Fruit fly (Drosophila melanogaster): ENCODE results near the gene Jon66Cii.

The Jon66Cii gene

DNA sequence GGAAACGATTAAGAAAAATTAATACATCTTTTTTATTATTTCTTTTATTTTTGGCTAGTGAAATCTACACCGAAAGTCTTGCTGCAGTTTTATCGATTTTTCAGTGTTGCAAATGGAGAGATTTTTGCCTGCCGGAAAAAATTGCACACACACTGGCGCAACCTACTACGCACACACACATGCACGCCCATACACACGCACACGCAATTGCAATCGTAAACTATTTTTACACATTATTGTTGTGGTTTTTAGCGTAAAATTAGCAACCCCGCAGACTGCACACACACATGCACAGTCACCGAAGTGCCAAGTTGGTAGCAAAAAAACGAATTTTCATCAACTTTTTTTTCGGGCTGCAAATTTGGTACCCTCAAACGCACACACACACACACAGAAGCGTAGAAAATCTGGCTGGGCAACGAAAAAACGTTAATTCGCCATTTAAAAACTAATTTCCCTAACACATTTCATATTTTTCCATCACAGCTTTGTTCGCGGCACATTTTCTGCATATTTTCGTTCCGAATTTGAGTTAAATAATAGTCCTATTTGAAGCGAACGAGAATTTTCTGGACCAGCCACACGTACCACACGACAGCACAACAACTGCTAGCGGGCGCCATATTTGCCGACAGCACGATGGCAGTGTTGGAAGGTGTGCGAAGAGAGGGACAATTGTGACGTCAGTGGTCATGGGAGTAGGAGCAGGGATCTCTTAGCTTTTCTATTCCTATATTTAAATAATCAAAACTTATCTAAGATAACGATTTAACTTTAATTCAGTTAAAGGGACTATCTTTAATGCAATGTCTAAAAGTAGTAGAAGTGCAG, 48.5 kb upstream of the Jon66Cii start, which contains the start of gene Unr (continued):
- peak; percentile 54 for TF ChIP-seq CG1621 (tag; optimal IDR thresholded peaks at IDR 0.05)
- TF ChIP-seq CG8119 (GFP tag; IDR thresholded peaks at IDR 0.05) = peak; percentile 52; the same call in 1 of the 3 replicates
- peak; percentile 60 for TF ChIP-seq dsx (GFP tag; optimal IDR thresholded peaks at IDR 0.05; ENCODE audit: poor library complexity, severe bottlenecking)
- peak; percentile 92 for TF ChIP-seq svp (GFP tag)
- TF ChIP-seq Eip78C (GFP tag) = peak; percentile 92
- TF ChIP-seq Lpt (GFP tag; optimal IDR thresholded peaks at IDR 0.05) = peak; percentile 35
- TF ChIP-seq CG11902 (GFP tag; optimal IDR thresholded peaks at IDR 0.05) = peak; percentile 51
- TF ChIP-seq Hr4 (GFP tag; optimal IDR thresholded peaks at IDR 0.05) = peak; percentile 80
- TF ChIP-seq Hr38 (GFP tag; optimal IDR thresholded peaks at IDR 0.05) = no peak
- peak; percentile 2 for TF ChIP-seq CG6808 (GFP tag; optimal IDR thresholded peaks at IDR 0.05)
- TF ChIP-seq cyc (GFP tag; optimal IDR thresholded peaks at IDR 0.05) = peak; percentile 66
- TF ChIP-seq CG8319 (GFP tag; optimal IDR thresholded peaks at IDR 0.05) = peak; percentile 62
- TF ChIP-seq lz (GFP tag; optimal IDR thresholded peaks at IDR 0.05) = peak; percentile 84
- no peak for TF ChIP-seq CG16779 (tag; optimal IDR thresholded peaks at IDR 0.05)
- peak; percentile 68 for TF ChIP-seq CG11294 (GFP tag; IDR thresholded peaks at IDR 0.05)

DNA sequence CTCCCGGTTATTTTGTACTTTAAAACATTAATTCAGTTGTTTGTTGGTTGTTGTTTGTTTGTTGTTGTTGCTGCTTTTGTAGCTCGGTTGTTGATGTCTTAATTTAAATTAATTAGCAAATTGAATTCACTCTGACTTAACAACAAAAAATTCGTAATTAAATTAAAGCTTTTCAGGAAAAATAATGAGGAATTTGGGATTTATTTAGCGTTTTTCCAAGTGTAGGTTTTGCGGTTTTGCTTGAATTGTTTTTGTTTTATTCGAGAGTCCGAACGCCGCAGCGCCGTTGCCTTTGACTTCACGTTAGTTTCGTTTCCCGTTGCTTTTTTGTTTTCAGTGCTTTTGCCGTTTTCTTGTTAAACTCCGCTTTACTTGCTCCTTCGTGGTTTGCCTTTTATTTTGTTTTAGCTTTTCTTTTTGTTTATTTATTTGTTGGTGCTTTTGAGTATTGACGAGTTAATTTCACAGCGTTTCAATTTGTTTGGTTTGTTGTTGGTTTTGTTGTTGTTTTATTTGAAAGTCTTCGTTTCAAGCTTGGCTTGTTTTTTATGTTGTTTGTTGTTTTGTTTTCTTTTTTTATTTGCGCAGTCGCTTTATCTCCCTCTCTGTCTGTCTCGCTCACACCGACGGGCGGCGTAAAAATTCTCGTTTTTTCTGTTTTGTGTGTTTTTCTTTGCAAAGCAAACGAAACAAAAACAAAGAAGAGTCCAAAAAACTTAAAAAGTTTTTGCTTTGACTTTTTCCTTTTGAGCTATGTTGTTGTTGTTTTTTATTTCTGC, 47.5 kb upstream of the Jon66Cii start:
- TF ChIP-seq CG34406 (GFP tag; optimal IDR thresholded peaks at IDR 0.05) (peak; percentile 79), Hr38 (GFP tag; optimal IDR thresholded peaks at IDR 0.05) (peak; percentile 16), dsx (GFP tag; optimal IDR thresholded peaks at IDR 0.05; ENCODE audit: poor library complexity, severe bottlenecking) (peak; percentile 95), acj6 (GFP tag; optimal IDR thresholded peaks at IDR 0.05) (peak; percentile 13), CG3919 (GFP tag; optimal IDR thresholded peaks at IDR 0.05) (peak; percentile 62), CG10631 (GFP tag; optimal IDR thresholded peaks at IDR 0.05) (peak; percentile 34), Eip75B (GFP tag; optimal IDR thresholded peaks at IDR 0.05) (peak; percentile 10), Sox102F (GFP tag; optimal IDR thresholded peaks at IDR 0.05) (peak; percentile 56), Hr4 (GFP tag; optimal IDR thresholded peaks at IDR 0.05) (peak; percentile 55), CG15336 (GFP tag; IDR thresholded peaks at IDR 0.05) (peak; percentile 91), Sox14 (GFP tag; optimal IDR thresholded peaks at IDR 0.05) (peak; percentile 57), dac (GFP tag; optimal IDR thresholded peaks at IDR 0.05) (peak; percentile 94), Ets21C (GFP tag; optimal IDR thresholded peaks at IDR 0.05) (no peak), fd59A (GFP tag; optimal IDR thresholded peaks at IDR 0.05) (peak; percentile 81), cyc (GFP tag; optimal IDR thresholded peaks at IDR 0.05) (no peak), svp (GFP tag) (no peak), Blimp-1 (GFP tag; optimal IDR thresholded peaks at IDR 0.05) (peak; percentile 45), vri (GFP tag; optimal IDR thresholded peaks at IDR 0.05) (no peak), ss (GFP tag; optimal IDR thresholded peaks at IDR 0.05) (peak; percentile 99), CG32006 (GFP tag; optimal IDR thresholded peaks at IDR 0.05) (peak; percentile 83), fkh (GFP tag; optimal IDR thresholded peaks at IDR 0.05) (peak; percentile 71), Lpt (GFP tag; optimal IDR thresholded peaks at IDR 0.05) (peak; percentile 87), CG4318 (GFP tag; optimal IDR thresholded peaks at IDR 0.05) (no peak), CG11294 (GFP tag; IDR thresholded peaks at IDR 0.05) (peak; percentile 59; the same call in 1 of the 2 replicates), CG6854 (GFP tag; optimal IDR thresholded peaks at IDR 0.05) (peak; percentile 94), Sox15 (GFP tag; optimal IDR thresholded peaks at IDR 0.05) (no peak), eg (GFP tag; IDR thresholded peaks at IDR 0.05) (peak; percentile 97), OdsH (GFP tag; optimal IDR thresholded peaks at IDR 0.05) (peak; percentile 51), CG6163 (GFP tag; IDR thresholded peaks at IDR 0.05) (peak; percentile 97), CG3032 (tag; optimal IDR thresholded peaks at IDR 0.05) (peak; percentile 93), CG31627 (GFP tag; optimal IDR thresholded peaks at IDR 0.05) (no peak), Ets96B (tag; optimal IDR thresholded peaks at IDR 0.05) (peak; percentile 93), lz (GFP tag; optimal IDR thresholded peaks at IDR 0.05) (no peak), CG1621 (tag; optimal IDR thresholded peaks at IDR 0.05) (peak; percentile 95), CG8632 (GFP tag; optimal IDR thresholded peaks at IDR 0.05) (peak; percentile 53), CG10669 (GFP tag; optimal IDR thresholded peaks at IDR 0.05) (peak; percentile 92), net (GFP tag; optimal IDR thresholded peaks at IDR 0.05) (peak; percentile 92), CG16779 (tag; optimal IDR thresholded peaks at IDR 0.05) (peak; percentile 98), topi (GFP tag; optimal IDR thresholded peaks at IDR 0.05) (no peak), Smox (GFP tag; optimal IDR thresholded peaks at IDR 0.05) (no peak), CG8119 (GFP tag; IDR thresholded peaks at IDR 0.05) (peak; percentile 96)
